Worm (Caenorhabditis elegans) whole organism, midembryonic: ENCODE measurements around the gene F31F6.1.

Source experiments
- cog-1 ChIP-seq: sonication (generic microtip); optimal IDR thresholded peaks from 2 replicates; lab custom pipeline; 2016; ENCODE audit warnings: missing genetic modification characterization, missing compliant biosample characterization
- klf-2 ChIP-seq: fragments of 200-800 bp; sonication (Bioruptor generic); conservative IDR thresholded peaks from 2 replicates; pipeline ENCODE4 v1.3.6; 2022; ENCODE audit warnings: missing genetic modification reagents, missing genetic modification characterization, missing compliant biosample characterization
- ref-1 ChIP-seq: fragments of 200-800 bp; sonication (Bioruptor generic); conservative IDR thresholded peaks from 2 replicates; pipeline ENCODE4 v1.3.6; 2022; ENCODE audit warnings: missing genetic modification reagents, missing genetic modification characterization, missing compliant biosample characterization
- ztf-23 ChIP-seq: fragments of 200-800 bp; sonication (Bioruptor generic); IDR thresholded peaks from 2 replicates; pipeline ENCODE4 v1.3.6; 2022; ENCODE audit warnings: missing genetic modification reagents, missing genetic modification characterization, missing compliant biosample characterization

DNA sequence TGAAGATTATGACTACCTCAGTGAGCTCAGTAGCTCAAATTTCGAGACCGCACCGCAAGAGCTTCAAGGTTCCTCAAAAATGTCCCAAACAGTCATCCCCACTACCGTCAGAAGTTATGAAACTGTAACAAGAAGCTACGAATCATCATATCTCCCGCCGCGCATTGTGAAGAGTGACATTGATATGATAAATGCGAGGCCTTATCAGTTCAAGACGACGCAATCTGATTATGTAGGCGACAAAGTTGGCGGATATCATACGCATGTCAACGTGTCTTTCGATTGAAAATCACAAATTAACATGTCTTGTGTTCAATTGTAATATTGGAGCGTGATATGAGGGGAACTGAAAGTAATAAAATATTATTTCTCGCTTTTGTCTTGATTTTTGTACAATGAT is 32.4 kb upstream of the F31F6.1 start:
- TF ChIP-seq klf-2 (GFP tag; lab: Robert Waterston, UW) (no peak), cog-1 (tag; lab: Kevin White, UChicago) (no peak), ref-1 (no peak), ztf-23 (GFP tag; lab: Robert Waterston, UW) (no peak)
